Worm (Caenorhabditis elegans) whole organism, L4 larva: ENCODE data around the gene dao-6.

ENCODE experiments used
- F44E2.7 ChIP-seq: fragments of 200-800 bp; sonication (Bioruptor generic); IDR thresholded peaks from 2 replicates; pipeline ENCODE4 v2.1.2; 2022; ENCODE audit warnings: missing genetic modification characterization, missing compliant biosample characterization
- T26A8.4 ChIP-seq: fragments of 200-800 bp; sonication (Bioruptor generic); IDR thresholded peaks from 2 replicates; pipeline ENCODE4 v1.3.6; 2022; ENCODE audit warnings: missing genetic modification characterization, missing compliant biosample characterization
- aha-1 ChIP-seq: fragments of 150-350 bp; peaks from one replicate; lab custom pipeline; 2014; ENCODE audit warnings: missing biosample characterization, missing genetic modification characterization
- aly-2 ChIP-seq: sonication (generic microtip); optimal IDR thresholded peaks from 2 replicates; lab custom pipeline; 2018; ENCODE audit warnings: missing biosample characterization, missing genetic modification characterization
- ama-1 ChIP-seq: fragments of 150-350 bp; optimal IDR thresholded peaks from 2 replicates; lab custom pipeline; 2014; ENCODE audit warnings: inconsistent platforms, mixed read lengths
- ceh-20 ChIP-seq: fragments of 200-800 bp; sonication (Bioruptor generic); IDR thresholded peaks from 2 replicates; pipeline ENCODE4 v1.3.6; 2022; ENCODE audit warnings: missing genetic modification reagents, missing genetic modification characterization, missing compliant biosample characterization
- ceh-82 ChIP-seq: sonication (generic microtip); optimal IDR thresholded peaks from 2 replicates; lab custom pipeline; 2017; ENCODE audit warnings: missing biosample characterization, missing genetic modification characterization
- cey-2 ChIP-seq: sonication (generic microtip); optimal IDR thresholded peaks from 3 replicates; lab custom pipeline; 2017; ENCODE audit warnings: missing genetic modification characterization, mild to moderate bottlenecking, missing compliant biosample characterization, antibody characterized with exemption, borderline replicate concordance; ENCODE audit not compliant: insufficient read depth
- daf-16 ChIP-seq, 3 experiments: sonication (generic microtip); optimal IDR thresholded peaks; 2 replicates each; lab custom pipeline; 2016 to 2017; ENCODE audit warnings: missing genetic modification characterization in 3 of 3, missing genetic modification reagents in 3 of 3, mild to moderate bottlenecking in 2 of 3, missing compliant biosample characterization in 2 of 3, missing biosample characterization in 1 of 3, moderate library complexity in 1 of 3
- daf-8 ChIP-seq: fragments of 200-800 bp; sonication (Bioruptor generic); IDR thresholded peaks from 2 replicates; pipeline ENCODE4 v1.3.6; 2022; ENCODE audit warnings: missing genetic modification characterization, missing compliant biosample characterization
- dmd-8 ChIP-seq: fragments of 200-800 bp; sonication (Bioruptor generic); IDR thresholded peaks from 2 replicates; pipeline ENCODE4 v1.3.6; 2022; ENCODE audit warnings: missing genetic modification characterization, missing compliant biosample characterization
- dmd-9 ChIP-seq: fragments of 200-800 bp; sonication (Bioruptor generic); IDR thresholded peaks from 2 replicates; pipeline ENCODE4 v1.3.6; 2022; ENCODE audit warnings: missing genetic modification reagents, missing genetic modification characterization, missing compliant biosample characterization
- dve-1 ChIP-seq: sonication (generic microtip); optimal IDR thresholded peaks from 2 replicates; lab custom pipeline; 2017; ENCODE audit warnings: antibody characterized with exemption, mild to moderate bottlenecking, missing genetic modification characterization, missing compliant biosample characterization; ENCODE audit not compliant: insufficient read depth
- egl-43 ChIP-seq: fragments of 200-800 bp; sonication (Bioruptor generic); IDR thresholded peaks from 2 replicates; pipeline ENCODE4 v1.3.6; 2022; ENCODE audit warnings: missing genetic modification reagents, missing genetic modification characterization, missing compliant biosample characterization
- gei-8 ChIP-seq: fragments of 200-800 bp; sonication (Bioruptor generic); optimal IDR thresholded peaks from 2 replicates; lab custom pipeline; 2018; ENCODE audit warnings: mild to moderate bottlenecking, missing genetic modification characterization, missing compliant biosample characterization
- hlh-11 ChIP-seq: fragments of 200-800 bp; sonication (Bioruptor generic); optimal IDR thresholded peaks from 2 replicates; lab custom pipeline; 2018; ENCODE audit warnings: mild to moderate bottlenecking, missing genetic modification characterization, missing compliant biosample characterization
- hlh-30 ChIP-seq: sonication (generic microtip); optimal IDR thresholded peaks from 2 replicates; lab custom pipeline; 2017; ENCODE audit warnings: antibody characterized with exemption, mild to moderate bottlenecking, missing genetic modification characterization, missing compliant biosample characterization; ENCODE audit not compliant: insufficient read depth
- lim-7 ChIP-seq: fragments of 200-800 bp; sonication (Bioruptor generic); IDR thresholded peaks from 2 replicates; pipeline ENCODE4 v1.3.6; 2022; ENCODE audit warnings: missing genetic modification characterization, missing compliant biosample characterization
- lin-1 ChIP-seq: fragments of 200-800 bp; sonication (Bioruptor generic); IDR thresholded peaks from 2 replicates; pipeline ENCODE4 v1.3.6; 2022; ENCODE audit warnings: missing genetic modification reagents, missing genetic modification characterization, missing compliant biosample characterization
- lin-13 ChIP-seq: fragments of 150-350 bp; optimal IDR thresholded peaks from 2 replicates; lab custom pipeline; 2014; ENCODE audit warnings: missing biosample characterization, missing genetic modification reagents, missing genetic modification characterization
- lin-38 ChIP-seq: fragments of 200-800 bp; sonication (Bioruptor generic); IDR thresholded peaks from 2 replicates; pipeline ENCODE4 v1.3.6; 2022; ENCODE audit warnings: missing genetic modification reagents, missing genetic modification characterization, missing compliant biosample characterization
- lin-39 ChIP-seq: fragments of 150-350 bp; optimal IDR thresholded peaks from 2 replicates; lab custom pipeline; 2014; ENCODE audit warnings: missing biosample characterization, missing genetic modification reagents, missing genetic modification characterization
- mdl-1 ChIP-seq, 2 experiments: fragments of 150-350 bp in 1 of 2; sonication (generic microtip) in 1 of 2; optimal IDR thresholded peaks; 2 replicates each; lab custom pipeline; 2014 to 2017; ENCODE audit warnings: missing biosample characterization in 2 of 2, missing genetic modification characterization in 2 of 2
- mdt-29 ChIP-seq: fragments of 200-800 bp; sonication (Bioruptor generic); IDR thresholded peaks from 2 replicates; pipeline ENCODE4 v1.3.6; 2022; ENCODE audit warnings: missing genetic modification reagents, missing genetic modification characterization, missing compliant biosample characterization
- mes-2 ChIP-seq: sonication (generic microtip); optimal IDR thresholded peaks from 2 replicates; lab custom pipeline; 2016; ENCODE audit warnings: missing genotype, mild to moderate bottlenecking, missing genetic modification characterization, missing compliant biosample characterization; ENCODE audit not compliant: poor library complexity, severe bottlenecking
- mxl-2 ChIP-seq: fragments of 200-800 bp; sonication (Bioruptor generic); conservative IDR thresholded peaks from 2 replicates; pipeline ENCODE4 v1.3.6; 2022; ENCODE audit warnings: missing genetic modification reagents, missing genetic modification characterization, missing compliant biosample characterization
- nhr-102 ChIP-seq: sonication (generic microtip); optimal IDR thresholded peaks from 2 replicates; lab custom pipeline; 2016; ENCODE audit warnings: mild to moderate bottlenecking, missing genetic modification characterization, moderate library complexity, missing compliant biosample characterization
- nhr-111 ChIP-seq: fragments of 200-800 bp; sonication (Bioruptor generic); optimal IDR thresholded peaks from 2 replicates; lab custom pipeline; 2018; ENCODE audit warnings: mild to moderate bottlenecking, missing genetic modification characterization, missing compliant biosample characterization
- nhr-237 ChIP-seq: sonication (generic microtip); optimal IDR thresholded peaks from 2 replicates; lab custom pipeline; 2017; ENCODE audit warnings: missing biosample characterization, missing genetic modification characterization
- nhr-25 ChIP-seq: sonication (generic microtip); optimal IDR thresholded peaks from 2 replicates; lab custom pipeline; 2017; ENCODE audit warnings: missing genetic modification characterization, mild to moderate bottlenecking, missing compliant biosample characterization, antibody characterized with exemption, moderate library complexity, borderline replicate concordance; ENCODE audit not compliant: insufficient read depth
- nhr-48 ChIP-seq: sonication (generic microtip); optimal IDR thresholded peaks from 2 replicates; lab custom pipeline; 2016; ENCODE audit warnings: mild to moderate bottlenecking, missing genetic modification characterization, missing compliant biosample characterization
- nhr-76 ChIP-seq: fragments of 150-350 bp; optimal IDR thresholded peaks from 2 replicates; lab custom pipeline; 2014; ENCODE audit warnings: missing biosample characterization, missing genetic modification characterization
- nhr-77 ChIP-seq: fragments of 150-350 bp; optimal IDR thresholded peaks from 2 replicates; lab custom pipeline; 2014; ENCODE audit warnings: missing biosample characterization, missing genetic modification characterization
- pha-4 ChIP-seq, 2 experiments: fragments of 150-350 bp in 1 of 2; fragments of 200-800 bp in 1 of 2; sonication (Bioruptor generic) in 1 of 2; IDR thresholded peaks in 1 of 2; optimal IDR thresholded peaks in 1 of 2; 2 replicates each; pipeline versions ENCODE4 v1.3.6 to Lab custom; 2014 to 2022; ENCODE audit warnings: missing genetic modification characterization in 2 of 2, missing genetic modification reagents in 2 of 2, missing biosample characterization in 1 of 2, missing compliant biosample characterization in 1 of 2
- pqm-1 ChIP-seq: sonication (generic microtip); optimal IDR thresholded peaks from 2 replicates; lab custom pipeline; 2017; ENCODE audit warnings: missing biosample characterization, missing genetic modification characterization
- saeg-2 ChIP-seq: fragments of 200-800 bp; sonication (Bioruptor generic); IDR thresholded peaks from 2 replicates; pipeline ENCODE4 v1.3.6; 2022; ENCODE audit warnings: missing genetic modification reagents, missing genetic modification characterization, missing compliant biosample characterization
- set-16 ChIP-seq: fragments of 200-800 bp; sonication (Bioruptor generic); IDR thresholded peaks from 2 replicates; pipeline ENCODE4 v1.3.6; 2022; ENCODE audit warnings: missing genetic modification reagents, missing genetic modification characterization, missing compliant biosample characterization
- skn-1 ChIP-seq: fragments of 150-350 bp; optimal IDR thresholded peaks from 2 replicates; lab custom pipeline; 2014; ENCODE audit warnings: missing biosample characterization, missing genetic modification characterization
- snpc-1.2 ChIP-seq: fragments of 200-800 bp; sonication (Bioruptor generic); IDR thresholded peaks from 2 replicates; pipeline ENCODE4 v1.3.6; 2022; ENCODE audit warnings: missing genetic modification reagents, missing genetic modification characterization, missing compliant biosample characterization
- snpc-4 ChIP-seq: fragments of 150-350 bp; optimal IDR thresholded peaks from 2 replicates; lab custom pipeline; 2014; ENCODE audit warnings: missing biosample characterization, missing genetic modification characterization
- spr-1 ChIP-seq: sonication (generic microtip); optimal IDR thresholded peaks from 2 replicates; lab custom pipeline; 2016; ENCODE audit warnings: mild to moderate bottlenecking, missing genetic modification characterization, missing compliant biosample characterization
- spr-3 ChIP-seq: fragments of 200-800 bp; sonication (Bioruptor generic); optimal IDR thresholded peaks from 2 replicates; lab custom pipeline; 2018; ENCODE audit warnings: mild to moderate bottlenecking, missing genetic modification characterization, missing compliant biosample characterization
- unc-62 ChIP-seq, 3 experiments: fragments of 150-350 bp in 1 of 3; sonication (generic microtip); optimal IDR thresholded peaks in 2 of 3; peaks in 1 of 3; 1 replicate in 1 of 3; 2 replicates in 2 of 3; lab custom pipeline; 2014 to 2017; ENCODE audit warnings: missing biosample characterization in 3 of 3, missing genetic modification characterization in 3 of 3, missing genetic modification reagents in 3 of 3, missing genotype in 1 of 3
- vab-7 ChIP-seq: fragments of 200-800 bp; sonication (Bioruptor generic); IDR thresholded peaks from 2 replicates; pipeline ENCODE4 v1.3.6; 2022; ENCODE audit warnings: missing genetic modification reagents, missing genetic modification characterization, missing compliant biosample characterization
- zfp-3 ChIP-seq: fragments of 200-800 bp; sonication (Bioruptor generic); conservative IDR thresholded peaks from 2 replicates; pipeline ENCODE4 v1.3.6; 2022; ENCODE audit warnings: missing genetic modification reagents, missing genetic modification characterization, missing compliant biosample characterization
- zip-11 ChIP-seq: fragments of 200-800 bp; sonication (Bioruptor generic); IDR thresholded peaks from 2 replicates; pipeline ENCODE4 v1.3.6; 2022; ENCODE audit warnings: missing genetic modification characterization, missing compliant biosample characterization
- ztf-11 ChIP-seq: fragments of 150-350 bp; optimal IDR thresholded peaks from 2 replicates; lab custom pipeline; 2014; ENCODE audit warnings: missing biosample characterization, missing genetic modification characterization
- ztf-7 ChIP-seq: fragments of 150-350 bp; optimal IDR thresholded peaks from 2 replicates; lab custom pipeline; 2014; ENCODE audit warnings: missing biosample characterization, missing genetic modification characterization

The dao-6 gene

DNA sequence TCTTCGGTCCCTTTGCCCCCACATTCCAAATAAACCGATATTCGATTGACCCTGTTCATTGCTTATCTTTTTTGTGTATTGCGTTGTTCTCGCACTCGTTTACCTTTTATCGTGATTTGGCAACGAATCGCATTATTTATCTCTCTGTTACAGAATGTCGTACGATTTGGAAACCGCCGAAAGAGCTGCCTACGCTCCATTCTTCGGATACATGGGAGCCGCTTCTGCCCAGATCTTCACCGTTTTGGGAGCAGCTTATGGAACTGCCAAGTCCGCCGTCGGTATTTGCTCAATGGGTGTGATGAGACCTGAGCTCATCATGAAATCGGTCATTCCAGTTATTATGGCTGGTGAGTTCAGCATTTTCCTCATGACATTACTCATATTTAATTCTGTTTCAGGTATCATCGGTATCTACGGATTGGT lies 46.0 kb upstream of the dao-6 start, which contains the start of gene vha-2 (continued):
- TF ChIP-seq unc-62 (GFP tag; optimal IDR thresholded peaks at IDR 0.05 in 1 of 2; lab: Kevin White, UChicago) (peak in 1 of 2 experiments; percentile 91), unc-62 (tag; optimal IDR thresholded peaks at IDR 0.05; lab: Kevin White, UChicago) (no peak), aly-2 (no peak), lim-7 (GFP tag; lab: Robert Waterston, UW) (no peak), daf-16 (GFP tag; optimal IDR thresholded peaks at IDR 0.05; lab: Kevin White, UChicago) (peak in 1 of 2 experiments; percentile 9), daf-16 (tag; optimal IDR thresholded peaks at IDR 0.05; lab: Kevin White, UChicago) (peak; percentile 31), nhr-77 (tag; lab: Kevin White, UChicago) (no peak), mdt-29 (GFP tag; lab: Robert Waterston, UW) (no peak), pha-4 (GFP tag; IDR thresholded peaks at IDR 0.05; lab: Robert Waterston, UW) (peak; percentile 38), pha-4 (tag; optimal IDR thresholded peaks at IDR 0.05; lab: Kevin White, UChicago) (no peak), hlh-30 (tag; lab: Kevin White, UChicago) (no peak), zfp-3 (no peak; the same call in 1 of the 2 replicates), hlh-11 (peak; percentile 32), nhr-102 (peak; percentile 12), lin-38 (GFP tag; lab: Robert Waterston, UW) (peak; percentile 77), ceh-20 (GFP tag; lab: Robert Waterston, UW) (no peak), nhr-48 (tag; lab: Kevin White, UChicago) (peak; percentile 10), ztf-11 (tag; lab: Kevin White, UChicago) (no peak), nhr-237 (tag; lab: Kevin White, UChicago) (no peak), lin-13 (GFP tag; lab: Kevin White, UChicago) (no peak), cey-2 (no peak), dve-1 (tag; lab: Kevin White, UChicago) (peak; percentile 31), nhr-25 (tag; lab: Kevin White, UChicago) (no peak), daf-8 (0 out of 2 replicates have a peak, but pooled peaks have one; percentile 10), set-16 (GFP tag; lab: Robert Waterston, UW) (peak; percentile 23; the same call in 1 of the 2 replicates), dmd-8 (GFP tag; lab: Robert Waterston, UW) (no peak), mes-2 (tag; lab: Kevin White, UChicago) (peak; percentile 32), spr-3 (no peak), mxl-2 (GFP tag; lab: Robert Waterston, UW) (no peak), egl-43 (GFP tag; lab: Robert Waterston, UW) (0 out of 2 replicates have a peak, but pooled peaks have one; percentile 47), ama-1 (lab: Kevin White, UChicago) (peak; percentile 90)

- TF ChIP-seq ceh-82 (tag; lab: Kevin White, UChicago) (no peak), saeg-2 (GFP tag; lab: Robert Waterston, UW) (no peak), dmd-9 (no peak), zip-11 (GFP tag; lab: Robert Waterston, UW) (no peak), ztf-11 (tag; lab: Kevin White, UChicago) (no peak), mdl-1 (tag; optimal IDR thresholded peaks at IDR 0.05; lab: Kevin White, UChicago) (peak; percentile 4 to 70), vab-7 (GFP tag; lab: Robert Waterston, UW) (no peak), T26A8.4 (peak; percentile 77), aha-1 (peak; percentile 48), ztf-7 (tag; lab: Kevin White, UChicago) (peak; percentile 22), lin-1 (GFP tag; lab: Robert Waterston, UW) (peak; percentile 80), F44E2.7 (GFP tag; lab: Robert Waterston, UW) (no peak), snpc-4 (tag; lab: Kevin White, UChicago) (no peak), nhr-111 (no peak), nhr-76 (tag; lab: Kevin White, UChicago) (no peak), lin-39 (tag; lab: Kevin White, UChicago) (no peak), pqm-1 (tag; lab: Kevin White, UChicago) (peak; percentile 75), skn-1 (tag; lab: Kevin White, UChicago) (peak; percentile 4), nhr-48 (tag; lab: Kevin White, UChicago) (peak; percentile 40), snpc-1.2 (GFP tag; lab: Robert Waterston, UW) (no peak), spr-1 (tag; lab: Kevin White, UChicago) (peak; percentile 64), gei-8 (GFP tag; lab: Kevin White, UChicago) (no peak)
These were observed 44.8 kb upstream of the dao-6 start, which contains the start of gene vha-1 for ce11 chrIII:9780665-9781304. vha-1 (plus strand) TSS chrIII:9781254.
